Fruit fly (Drosophila melanogaster): ENCODE measurements around the gene CG5114.

CG5114 gene

DNA sequence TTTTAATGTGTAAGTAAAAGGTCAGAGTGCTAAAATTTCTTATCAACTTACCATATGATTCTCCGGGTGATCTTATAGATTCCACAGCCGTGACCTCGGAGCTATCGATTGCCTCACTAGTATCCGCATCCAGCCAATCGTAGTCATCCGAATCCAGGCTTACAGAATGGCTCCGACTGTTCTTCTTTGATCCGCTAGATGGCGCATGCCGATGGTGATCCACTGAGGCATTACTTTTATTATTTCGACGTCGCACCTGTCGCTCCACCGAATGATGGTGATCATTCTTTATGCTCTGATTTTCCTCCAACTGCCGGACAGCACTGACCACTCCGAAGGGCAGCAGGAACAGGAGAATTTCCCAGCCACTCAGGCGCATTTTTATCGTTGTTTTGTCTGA lies 28.5 kb downstream of the CG5114 start:
- TF ChIP-seq CTCF (GFP tag; optimal IDR thresholded peaks at IDR 0.05) (peak; percentile 80), CG7271 (tag; optimal IDR thresholded peaks at IDR 0.05) (no peak), Hmx (GFP tag; optimal IDR thresholded peaks at IDR 0.05) (no peak), ken (GFP tag; IDR thresholded peaks at IDR 0.05) (no peak), CG13123 (GFP tag; optimal IDR thresholded peaks at IDR 0.05) (no peak), CG2199 (GFP tag; IDR thresholded peaks at IDR 0.05) (0 out of 3 replicates have a peak, but pooled peaks have one; percentile 37), CG7987 (GFP tag; optimal IDR thresholded peaks at IDR 0.05) (no peak), stwl (tag; optimal IDR thresholded peaks at IDR 0.05) (no peak), CG3995 (GFP tag; optimal IDR thresholded peaks at IDR 0.05) (no peak), hb (GFP tag; IDR thresholded peaks at IDR 0.05; ENCODE audit: partially characterized antibody) (0 out of 3 replicates have a peak, but pooled peaks have one; percentile 40), TFAM (GFP tag; optimal IDR thresholded peaks at IDR 0.05) (no peak), Hey (tag; optimal IDR thresholded peaks at IDR 0.05) (no peak), Poxn (GFP tag; IDR thresholded peaks at IDR 0.05) (no peak), ems (GFP tag; optimal IDR thresholded peaks at IDR 0.05) (no peak), lab (GFP tag; optimal IDR thresholded peaks at IDR 0.05) (no peak), jing (GFP tag; optimal IDR thresholded peaks at IDR 0.05) (no peak), oc (tag; optimal IDR thresholded peaks at IDR 0.05) (no peak), ranshi (GFP tag; IDR thresholded peaks at IDR 0.05) (no peak), dmrt99B (tag; optimal IDR thresholded peaks at IDR 0.05) (no peak), Hand (GFP tag; optimal IDR thresholded peaks at IDR 0.05) (no peak), CG2116 (GFP tag; optimal IDR thresholded peaks at IDR 0.05) (no peak), h (optimal IDR thresholded peaks at IDR 0.05) (no peak), CG11696 (GFP tag; IDR thresholded peaks at IDR 0.05) (no peak), prd (optimal IDR thresholded peaks at IDR 0.05) (no peak), prd (GFP tag; IDR thresholded peaks at IDR 0.05) (no peak), Lpt (GFP tag; optimal IDR thresholded peaks at IDR 0.05) (no peak), CG10979 (tag; optimal IDR thresholded peaks at IDR 0.05) (peak; percentile 48)

DNA sequence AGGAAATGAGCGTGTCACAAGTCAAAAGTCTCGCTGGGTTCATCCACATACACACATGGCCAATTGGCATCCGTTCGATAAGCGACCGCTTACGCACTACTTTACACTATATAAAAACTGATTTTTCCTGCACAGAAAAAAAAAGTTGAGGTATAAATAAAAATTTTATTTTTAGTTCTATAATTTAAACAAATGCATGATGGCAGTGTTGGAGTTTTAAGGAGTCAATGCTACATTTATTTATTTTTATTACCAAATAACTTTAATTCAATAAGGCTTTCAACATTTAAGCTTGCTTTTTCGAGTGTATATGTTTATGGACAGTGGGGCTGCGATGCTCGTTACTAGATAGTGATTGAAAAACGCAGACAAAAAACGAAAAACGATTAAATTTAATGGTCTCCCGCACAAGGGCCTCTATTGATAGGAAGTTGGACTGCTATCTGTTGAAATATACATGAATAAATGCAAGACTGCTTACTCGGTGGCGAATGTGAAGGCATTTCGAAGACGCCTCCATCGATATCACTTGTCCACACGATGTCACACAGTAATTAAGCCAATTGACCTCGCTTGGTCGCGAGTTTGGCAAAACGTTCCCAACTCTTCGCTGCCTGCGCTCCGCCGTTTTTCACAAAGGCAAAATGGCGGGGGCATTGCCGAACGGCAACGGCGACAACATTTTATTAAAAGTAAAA lies 29.2 kb downstream of the CG5114 start:
- peak; percentile 88 for TF ChIP-seq CG8388 (GFP tag; optimal IDR thresholded peaks at IDR 0.05)
- peak; percentile 92 for TF ChIP-seq unpg (GFP tag; optimal IDR thresholded peaks at IDR 0.05)
- TF ChIP-seq Kr (GFP tag; optimal IDR thresholded peaks at IDR 0.05): no peak
- TF ChIP-seq CkIIα-i1 (GFP tag; IDR thresholded peaks at IDR 0.05): no peak
- no peak for TF ChIP-seq CG6791 (GFP tag; IDR thresholded peaks at IDR 0.05; ENCODE audit: partially characterized antibody)
- no peak for TF ChIP-seq dm (GFP tag; optimal IDR thresholded peaks at IDR 0.05)
- TF ChIP-seq CG33213 (GFP tag; optimal IDR thresholded peaks at IDR 0.05): no peak
- TF ChIP-seq CG1233 (GFP tag; optimal IDR thresholded peaks at IDR 0.05): peak; percentile 74
- no peak for TF ChIP-seq CG42726 (GFP tag; IDR thresholded peaks at IDR 0.05; ENCODE audit: partially characterized antibody)
- TF ChIP-seq CG14441 (GFP tag; IDR thresholded peaks at IDR 0.05): peak; percentile 76
- TF ChIP-seq jigr1 (GFP tag; IDR thresholded peaks at IDR 0.05): 0 out of 3 replicates have a peak, but pooled peaks have one; percentile 18
- 0 out of 2 replicates have a peak, but pooled peaks have one; percentile 25 for TF ChIP-seq CG31224 (GFP tag; IDR thresholded peaks at IDR 0.05)
- no peak; the same call in 2 of the 3 replicates for TF ChIP-seq CG3726 (GFP tag; IDR thresholded peaks at IDR 0.05)
- TF ChIP-seq kay (GFP tag; optimal IDR thresholded peaks at IDR 0.05): peak; percentile 47
- TF ChIP-seq CG6272 (GFP tag; IDR thresholded peaks at IDR 0.05): peak; percentile 37; the same call in 1 of the 2 replicates
- TF ChIP-seq CG1792 (GFP tag; optimal IDR thresholded peaks at IDR 0.05): peak; percentile 62
- TF ChIP-seq ERR (GFP tag; optimal IDR thresholded peaks at IDR 0.05): no peak
- no peak for TF ChIP-seq CG6175 (GFP tag; IDR thresholded peaks at IDR 0.05)
- peak; percentile 48 for TF ChIP-seq CG18764 (GFP tag; optimal IDR thresholded peaks at IDR 0.05)
- peak; percentile 66 for TF ChIP-seq ind (GFP tag; optimal IDR thresholded peaks at IDR 0.05)
- TF ChIP-seq CG1024 (GFP tag; IDR thresholded peaks at IDR 0.05): peak; percentile 49; the same call in 1 of the 2 replicates
- 0 out of 2 replicates have a peak, but pooled peaks have one; percentile 63 for TF ChIP-seq Lim3 (GFP tag; IDR thresholded peaks at IDR 0.05)
- TF ChIP-seq en (GFP tag; optimal IDR thresholded peaks at IDR 0.05): peak; percentile 38
- TF ChIP-seq CG17186 (GFP tag; optimal IDR thresholded peaks at IDR 0.05): no peak
- peak; percentile 39; the same call in 1 of the 2 replicates for TF ChIP-seq CG14667 (GFP tag; IDR thresholded peaks at IDR 0.05)
- TF ChIP-seq trh (GFP tag; optimal IDR thresholded peaks at IDR 0.05): peak; percentile 28

All from whole organism, embryonic.